Fruit fly (Drosophila melanogaster): ENCODE data around the gene CG15177.

Gene CG15177

dm6 chr3R:6665117-6665654 is 36.1 kb upstream of the CG15177 start (continued):
- TF ChIP-seq Chrac-16 (GFP tag; optimal IDR thresholded peaks at IDR 0.05) (no peak), fd102C (GFP tag; optimal IDR thresholded peaks at IDR 0.05) (peak; percentile 17), Lhr (GFP tag; optimal IDR thresholded peaks at IDR 0.05) (peak; percentile 49), CG6813 (GFP tag; optimal IDR thresholded peaks at IDR 0.05) (peak; percentile 44), HHEX (GFP tag; optimal IDR thresholded peaks at IDR 0.05) (no peak), CG6765 (GFP tag; optimal IDR thresholded peaks at IDR 0.05) (no peak), D (optimal IDR thresholded peaks at IDR 0.05) (no peak), D (GFP tag; optimal IDR thresholded peaks at IDR 0.05) (peak; percentile 21), wek (GFP tag; optimal IDR thresholded peaks at IDR 0.05) (peak; percentile 63), hkb (optimal IDR thresholded peaks at IDR 0.05) (no peak), hkb (GFP tag; IDR thresholded peaks at IDR 0.05) (0 out of 2 replicates have a peak, but pooled peaks have one; percentile 41), CG17361 (GFP tag; IDR thresholded peaks at IDR 0.05) (0 out of 3 replicates have a peak, but pooled peaks have one; percentile 10), dati (GFP tag; IDR thresholded peaks at IDR 0.05) (peak; percentile 32; the same call in 1 of the 2 replicates), Usf (GFP tag; optimal IDR thresholded peaks at IDR 0.05) (peak; percentile 36), MTF-1 (GFP tag; optimal IDR thresholded peaks at IDR 0.05; ENCODE audit: borderline replicate concordance) (peak; percentile 77), CG8290 (GFP tag; optimal IDR thresholded peaks at IDR 0.05) (no peak), CG8290 (tag; optimal IDR thresholded peaks at IDR 0.05) (peak in 1 of 2 experiments; percentile 56), kni (GFP tag; optimal IDR thresholded peaks at IDR 0.05) (peak; percentile 74), prd (optimal IDR thresholded peaks at IDR 0.05) (no peak), prd (GFP tag; IDR thresholded peaks at IDR 0.05) (peak; percentile 33; the same call in 1 of the 3 replicates), seq (GFP tag; IDR thresholded peaks at IDR 0.05) (0 out of 2 replicates have a peak, but pooled peaks have one; percentile 20), CG30431 (GFP tag; optimal IDR thresholded peaks at IDR 0.05) (peak; percentile 13), otp (GFP tag; IDR thresholded peaks at IDR 0.05) (peak; percentile 76; the same call in 2 of the 3 replicates), trem (tag; optimal IDR thresholded peaks at IDR 0.05) (peak; percentile 3), Dbx (GFP tag; IDR thresholded peaks at IDR 0.05) (no peak), ttk (GFP tag; IDR thresholded peaks at IDR 0.05) (0 out of 2 replicates have a peak, but pooled peaks have one; percentile 4), sens-2 (GFP tag; IDR thresholded peaks at IDR 0.05) (0 out of 2 replicates have a peak, but pooled peaks have one; percentile 15), grau (tag; optimal IDR thresholded peaks at IDR 0.05) (peak; percentile 41), HLHmδ (GFP tag; optimal IDR thresholded peaks at IDR 0.05) (peak; percentile 95), Sry-δ (GFP tag; optimal IDR thresholded peaks at IDR 0.05) (no peak), ewg (GFP tag; optimal IDR thresholded peaks at IDR 0.05) (peak; percentile 32), grn (GFP tag; optimal IDR thresholded peaks at IDR 0.05) (peak; percentile 69), H15 (GFP tag; IDR thresholded peaks at IDR 0.05) (0 out of 3 replicates have a peak, but pooled peaks have one; percentile 21), sisA (GFP tag; IDR thresholded peaks at IDR 0.05) (0 out of 2 replicates have a peak, but pooled peaks have one; percentile 28), dmrt11E (tag; optimal IDR thresholded peaks at IDR 0.05) (peak; percentile 46), CG7372 (GFP tag; IDR thresholded peaks at IDR 0.05) (no peak), CG17186 (GFP tag; optimal IDR thresholded peaks at IDR 0.05) (peak; percentile 45), CG8359 (GFP tag; optimal IDR thresholded peaks at IDR 0.05; ENCODE audit: borderline replicate concordance) (peak; percentile 19), CG15479 (GFP tag; optimal IDR thresholded peaks at IDR 0.05) (peak; percentile 21), crp (GFP tag; optimal IDR thresholded peaks at IDR 0.05) (peak in 1 of 2 experiments; percentile 8), ATbp (GFP tag; optimal IDR thresholded peaks at IDR 0.05) (peak; percentile 80), CG13296 (GFP tag; optimal IDR thresholded peaks at IDR 0.05) (no peak), CG3065 (GFP tag; optimal IDR thresholded peaks at IDR 0.05) (no peak), toy (GFP tag; IDR thresholded peaks at IDR 0.05) (no peak), bsh (GFP tag; optimal IDR thresholded peaks at IDR 0.05) (peak in 1 of 2 experiments; percentile 57), CG4282 (GFP tag; optimal IDR thresholded peaks at IDR 0.05) (no peak), CG1603 (tag; optimal IDR thresholded peaks at IDR 0.05) (peak; percentile 67), CG3407 (GFP tag; optimal IDR thresholded peaks at IDR 0.05) (peak; percentile 80), CG4404 (GFP tag; IDR thresholded peaks at IDR 0.05) (no peak), CG17328 (GFP tag; IDR thresholded peaks at IDR 0.05) (peak; percentile 53)
